Fruit fly (Drosophila melanogaster): ENCODE measurements around the gene Drice.

DNA sequence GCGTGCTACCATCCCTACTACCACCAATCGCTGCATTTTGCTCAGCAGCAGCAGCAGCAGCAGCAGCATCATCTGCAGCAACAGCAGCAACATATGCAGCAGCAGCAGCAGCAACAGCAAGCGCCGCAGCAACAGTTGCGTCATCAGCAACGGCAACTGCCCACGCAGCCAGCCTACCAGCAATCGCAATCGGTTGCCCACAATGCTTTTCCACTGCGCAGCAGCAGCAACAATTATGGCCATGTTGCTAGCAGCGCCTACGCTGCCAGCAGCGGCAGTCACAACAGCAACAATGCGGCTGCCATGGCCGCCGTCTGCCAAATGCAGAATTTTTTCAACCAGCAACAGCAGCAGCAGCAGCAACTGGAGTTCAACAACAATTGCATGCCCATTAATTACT lies 9.3 kb upstream of the Drice start:
- TF ChIP-seq CG15710 (tag; optimal IDR thresholded peaks at IDR 0.05) (no peak), Pif1A (GFP tag; optimal IDR thresholded peaks at IDR 0.05) (no peak), fd96Ca (GFP tag; IDR thresholded peaks at IDR 0.05) (no peak), CG8159 (tag; optimal IDR thresholded peaks at IDR 0.05) (no peak), CG34367 (tag; optimal IDR thresholded peaks at IDR 0.05) (no peak), rn (GFP tag; IDR thresholded peaks at IDR 0.05) (no peak), D1 (tag; optimal IDR thresholded peaks at IDR 0.05) (no peak), CG17806 (tag; optimal IDR thresholded peaks at IDR 0.05) (no peak), Snoo (tag; optimal IDR thresholded peaks at IDR 0.05) (no peak), gl (tag; optimal IDR thresholded peaks at IDR 0.05) (no peak), CG4496 (GFP tag; IDR thresholded peaks at IDR 0.05) (no peak)

Measured in whole organism, pupa.